Worm (Caenorhabditis elegans): ENCODE results near the gene oig-3.

oig-3 gene

ce11 chrV:14696604-14697307, 32.7 kb upstream of the oig-3 start, which contains the start of gene unc-112:
TSS of gene unc-112 (minus strand) at chrV:14696654.
- TF ChIP-seq aly-1 (tag; optimal IDR thresholded peaks at IDR 0.05) (peak; percentile 87), ets-7 (tag; optimal IDR thresholded peaks at IDR 0.05) (peak; percentile 45), F13C5.2 (tag; optimal IDR thresholded peaks at IDR 0.05) (peak; percentile 79), ceh-13 (GFP tag; optimal IDR thresholded peaks at IDR 0.05) (no peak), pes-1 (GFP tag; IDR thresholded peaks at IDR 0.05) (no peak; the same call in 1 of the 2 replicates), tbx-37 (GFP tag; conservative IDR thresholded peaks at IDR 0.05) (0 out of 2 replicates have a peak, but pooled peaks have one; percentile 4), flt-1 (GFP tag; IDR thresholded peaks at IDR 0.05) (no peak), hnd-1 (tag; optimal IDR thresholded peaks at IDR 0.05) (no peak), hmg-4 (GFP tag; optimal IDR thresholded peaks at IDR 0.05) (peak; percentile 91), B0310.2 (tag; optimal IDR thresholded peaks at IDR 0.05) (no peak), tbx-11 (GFP tag; IDR thresholded peaks at IDR 0.05) (0 out of 2 replicates have a peak, but pooled peaks have one; percentile 12), tra-4 (tag; optimal IDR thresholded peaks at IDR 0.05) (no peak)

- TF ChIP-seq sea-1 (GFP tag; conservative IDR thresholded peaks at IDR 0.05) (no peak), ceh-36 (tag; optimal IDR thresholded peaks at IDR 0.05) (no peak), tbx-11 (GFP tag; IDR thresholded peaks at IDR 0.05) (no peak), tbx-37 (GFP tag; conservative IDR thresholded peaks at IDR 0.05) (no peak)
Measured at ce11 chrV:14698005-14698404, 31.4 kb upstream of the oig-3 start.

- no peak for TF ChIP-seq ets-7 (tag; optimal IDR thresholded peaks at IDR 0.05)
- no peak for TF ChIP-seq tbx-11 (GFP tag; IDR thresholded peaks at IDR 0.05)
- TF ChIP-seq sea-1 (GFP tag; conservative IDR thresholded peaks at IDR 0.05): no peak
- TF ChIP-seq F13C5.2 (tag; optimal IDR thresholded peaks at IDR 0.05): no peak
- TF ChIP-seq ceh-36 (tag; optimal IDR thresholded peaks at IDR 0.05): no peak
Measured at ce11 chrV:14698666-14699065, 30.8 kb upstream of the oig-3 start, which contains the start of gene set-5. TSS of gene set-5 (plus strand) at chrV:14698966.

- TF ChIP-seq scrt-1 (GFP tag; IDR thresholded peaks at IDR 0.05) (no peak), ets-7 (tag; optimal IDR thresholded peaks at IDR 0.05) (no peak), tbx-37 (GFP tag; conservative IDR thresholded peaks at IDR 0.05) (no peak), sea-1 (GFP tag; conservative IDR thresholded peaks at IDR 0.05) (no peak)
Measured at ce11 chrV:14707958-14708357, 21.5 kb upstream of the oig-3 start, which contains the start of gene R08A2.9. TSS of gene R08A2.9 (plus strand) at chrV:14708258.

ce11 chrV:14711077-14711476, 18.4 kb upstream of the oig-3 start, which contains the start of gene ssp-33:
TSS of gene ssp-33 (plus strand) at chrV:14711377.
- TF ChIP-seq hmbx-1 (tag; optimal IDR thresholded peaks at IDR 0.05) (no peak), sea-1 (GFP tag; conservative IDR thresholded peaks at IDR 0.05) (no peak), ceh-36 (tag; optimal IDR thresholded peaks at IDR 0.05) (no peak), flt-1 (GFP tag; IDR thresholded peaks at IDR 0.05) (no peak), scrt-1 (GFP tag; IDR thresholded peaks at IDR 0.05) (no peak), tbx-11 (GFP tag; IDR thresholded peaks at IDR 0.05) (no peak)

- TF ChIP-seq B0310.2 (tag; optimal IDR thresholded peaks at IDR 0.05) (no peak), scrt-1 (GFP tag; IDR thresholded peaks at IDR 0.05) (no peak), ama-1 (optimal IDR thresholded peaks at IDR 0.05) (no peak), tra-4 (tag; optimal IDR thresholded peaks at IDR 0.05) (no peak), ceh-36 (tag; optimal IDR thresholded peaks at IDR 0.05) (no peak), flt-1 (GFP tag; IDR thresholded peaks at IDR 0.05) (no peak), hmbx-1 (tag; optimal IDR thresholded peaks at IDR 0.05) (no peak), hmg-4 (GFP tag; optimal IDR thresholded peaks at IDR 0.05) (no peak), ets-7 (tag; optimal IDR thresholded peaks at IDR 0.05) (no peak), tbx-37 (GFP tag; conservative IDR thresholded peaks at IDR 0.05) (no peak), tbx-11 (GFP tag; IDR thresholded peaks at IDR 0.05) (no peak), sea-1 (GFP tag; conservative IDR thresholded peaks at IDR 0.05) (no peak), hnd-1 (tag; optimal IDR thresholded peaks at IDR 0.05) (no peak), ceh-13 (GFP tag; optimal IDR thresholded peaks at IDR 0.05) (no peak), F13C5.2 (tag; optimal IDR thresholded peaks at IDR 0.05) (no peak), pes-1 (GFP tag; IDR thresholded peaks at IDR 0.05) (no peak), aly-1 (tag; optimal IDR thresholded peaks at IDR 0.05) (no peak)
Measured at ce11 chrV:14712316-14712715, 17.1 kb upstream of the oig-3 start, which contains the start of gene R08A2.5. TSS of gene R08A2.5 (plus strand) at chrV:14712616.

- TF ChIP-seq tbx-37 (GFP tag; conservative IDR thresholded peaks at IDR 0.05): no peak
- TF ChIP-seq hnd-1 (tag; optimal IDR thresholded peaks at IDR 0.05): no peak
- no peak for TF ChIP-seq F13C5.2 (tag; optimal IDR thresholded peaks at IDR 0.05)
- no peak for TF ChIP-seq tra-4 (tag; optimal IDR thresholded peaks at IDR 0.05)
- no peak for TF ChIP-seq aly-1 (tag; optimal IDR thresholded peaks at IDR 0.05)
- no peak for TF ChIP-seq scrt-1 (GFP tag; IDR thresholded peaks at IDR 0.05)
- TF ChIP-seq pes-1 (GFP tag; IDR thresholded peaks at IDR 0.05): no peak
- no peak for TF ChIP-seq B0310.2 (tag; optimal IDR thresholded peaks at IDR 0.05)
- TF ChIP-seq ceh-36 (tag; optimal IDR thresholded peaks at IDR 0.05): no peak
- no peak for TF ChIP-seq hmbx-1 (tag; optimal IDR thresholded peaks at IDR 0.05)
- no peak for TF ChIP-seq ceh-13 (GFP tag; optimal IDR thresholded peaks at IDR 0.05)
- no peak for TF ChIP-seq ama-1 (optimal IDR thresholded peaks at IDR 0.05)
- TF ChIP-seq sea-1 (GFP tag; conservative IDR thresholded peaks at IDR 0.05): no peak
- no peak for TF ChIP-seq ets-7 (tag; optimal IDR thresholded peaks at IDR 0.05)
- no peak for TF ChIP-seq tbx-11 (GFP tag; IDR thresholded peaks at IDR 0.05)
- TF ChIP-seq flt-1 (GFP tag; IDR thresholded peaks at IDR 0.05): no peak
Measured at ce11 chrV:14715608-14716007, 13.8 kb upstream of the oig-3 start, which contains the start of gene R08A2.2. TSS of gene R08A2.2 (minus strand) at chrV:14715708.

ce11 chrV:14716114-14716513, 13.3 kb upstream of the oig-3 start, which contains the start of gene fbxa-147:
TSS of gene fbxa-147 (plus strand) at chrV:14716499.
- TF ChIP-seq scrt-1 (GFP tag; IDR thresholded peaks at IDR 0.05): no peak
- TF ChIP-seq ets-7 (tag; optimal IDR thresholded peaks at IDR 0.05): no peak
- no peak for TF ChIP-seq ama-1 (optimal IDR thresholded peaks at IDR 0.05)
- no peak for TF ChIP-seq ceh-13 (GFP tag; optimal IDR thresholded peaks at IDR 0.05)
- no peak for TF ChIP-seq hnd-1 (tag; optimal IDR thresholded peaks at IDR 0.05)
- no peak for TF ChIP-seq flt-1 (GFP tag; IDR thresholded peaks at IDR 0.05)
- TF ChIP-seq tbx-11 (GFP tag; IDR thresholded peaks at IDR 0.05): no peak
